Fruit fly (Drosophila melanogaster): ENCODE measurements around the gene Brd7-9.

The Brd7-9 gene

dm6 chr2L:7754539-7754938 lies 28.1 kb upstream of the Brd7-9 start:
- TF ChIP-seq Ets21C (GFP tag; optimal IDR thresholded peaks at IDR 0.05) = no peak
- no peak for TF ChIP-seq CG10631 (GFP tag; optimal IDR thresholded peaks at IDR 0.05)
- peak; percentile 23 for TF ChIP-seq CG6276 (GFP tag; optimal IDR thresholded peaks at IDR 0.05)
- peak; percentile 32 for TF ChIP-seq topi (GFP tag; optimal IDR thresholded peaks at IDR 0.05)
- no peak for TF ChIP-seq net (GFP tag; optimal IDR thresholded peaks at IDR 0.05)
- no peak for TF ChIP-seq OdsH (GFP tag; optimal IDR thresholded peaks at IDR 0.05)
- no peak for TF ChIP-seq Sox15 (GFP tag; optimal IDR thresholded peaks at IDR 0.05)
- peak; percentile 19 for TF ChIP-seq Lpt (GFP tag; optimal IDR thresholded peaks at IDR 0.05)
- peak; percentile 15 for TF ChIP-seq CG3032 (tag; optimal IDR thresholded peaks at IDR 0.05)
- TF ChIP-seq Hr4 (GFP tag; optimal IDR thresholded peaks at IDR 0.05) = peak; percentile 47
- no peak for TF ChIP-seq Sox102F (GFP tag; optimal IDR thresholded peaks at IDR 0.05)
- TF ChIP-seq CG16779 (tag; optimal IDR thresholded peaks at IDR 0.05) = no peak
- TF ChIP-seq CG8119 (GFP tag; IDR thresholded peaks at IDR 0.05) = 0 out of 3 replicates have a peak, but pooled peaks have one; percentile 17
- TF ChIP-seq fkh (GFP tag; optimal IDR thresholded peaks at IDR 0.05) = no peak
- TF ChIP-seq achi (GFP tag; optimal IDR thresholded peaks at IDR 0.05) = no peak
- TF ChIP-seq Blimp-1 (GFP tag; optimal IDR thresholded peaks at IDR 0.05) = no peak
- no peak for TF ChIP-seq Eip78C (GFP tag)
- TF ChIP-seq Met (GFP tag; optimal IDR thresholded peaks at IDR 0.05) = peak; percentile 21
- TF ChIP-seq CG8319 (GFP tag; optimal IDR thresholded peaks at IDR 0.05) = no peak
- no peak for TF ChIP-seq CG1621 (tag; optimal IDR thresholded peaks at IDR 0.05)
- TF ChIP-seq Eip93F (GFP tag; optimal IDR thresholded peaks at IDR 0.05) = no peak
- TF ChIP-seq fd85E (GFP tag; optimal IDR thresholded peaks at IDR 0.05) = no peak
- peak; percentile 12 for TF ChIP-seq Ets96B (tag; optimal IDR thresholded peaks at IDR 0.05)
- TF ChIP-seq CG9139 (GFP tag; optimal IDR thresholded peaks at IDR 0.05) = no peak
- no peak for TF ChIP-seq CG6854 (GFP tag; optimal IDR thresholded peaks at IDR 0.05)
- no peak for TF ChIP-seq fd59A (GFP tag; optimal IDR thresholded peaks at IDR 0.05)
- no peak for TF ChIP-seq CG8632 (GFP tag; optimal IDR thresholded peaks at IDR 0.05)
- no peak for TF ChIP-seq Eip75B (GFP tag; optimal IDR thresholded peaks at IDR 0.05)
- peak; percentile 26 for TF ChIP-seq CG3919 (GFP tag; optimal IDR thresholded peaks at IDR 0.05)
- no peak for TF ChIP-seq CG11902 (GFP tag; optimal IDR thresholded peaks at IDR 0.05)
- peak; percentile 14 for TF ChIP-seq CG31627 (GFP tag; optimal IDR thresholded peaks at IDR 0.05)
- peak; percentile 65 for TF ChIP-seq svp (GFP tag)
- TF ChIP-seq eg (GFP tag; IDR thresholded peaks at IDR 0.05) = 0 out of 3 replicates have a peak, but pooled peaks have one; percentile 55
- TF ChIP-seq CG32006 (GFP tag; optimal IDR thresholded peaks at IDR 0.05) = peak; percentile 45
- TF ChIP-seq CG11762 (GFP tag; optimal IDR thresholded peaks at IDR 0.05; ENCODE audit: insufficient read depth) = no peak
- peak; percentile 5 for TF ChIP-seq dsx (GFP tag; optimal IDR thresholded peaks at IDR 0.05; ENCODE audit: poor library complexity, severe bottlenecking)
- TF ChIP-seq pdm3 (GFP tag; optimal IDR thresholded peaks at IDR 0.05) = no peak
- TF ChIP-seq Hr39 (GFP tag; optimal IDR thresholded peaks at IDR 0.05) = no peak
- TF ChIP-seq vri (GFP tag; optimal IDR thresholded peaks at IDR 0.05) = no peak
- no peak for TF ChIP-seq Hr38 (GFP tag; optimal IDR thresholded peaks at IDR 0.05)
- TF ChIP-seq salr (GFP tag; optimal IDR thresholded peaks at IDR 0.05) = no peak
- no peak for TF ChIP-seq CG6808 (GFP tag; optimal IDR thresholded peaks at IDR 0.05)
- TF ChIP-seq Gug (GFP tag; IDR thresholded peaks at IDR 0.05) = no peak
- TF ChIP-seq cyc (GFP tag; optimal IDR thresholded peaks at IDR 0.05) = peak; percentile 4
- TF ChIP-seq CG34406 (GFP tag; optimal IDR thresholded peaks at IDR 0.05) = no peak
- no peak for TF ChIP-seq CG10669 (GFP tag; optimal IDR thresholded peaks at IDR 0.05)
- no peak for TF ChIP-seq dac (GFP tag; optimal IDR thresholded peaks at IDR 0.05)
- no peak for TF ChIP-seq acj6 (GFP tag; optimal IDR thresholded peaks at IDR 0.05)
- no peak for TF ChIP-seq CG4318 (GFP tag; optimal IDR thresholded peaks at IDR 0.05)
- TF ChIP-seq lz (GFP tag; optimal IDR thresholded peaks at IDR 0.05) = no peak
- peak; percentile 48; the same call in 2 of the 3 replicates for TF ChIP-seq CG6163 (GFP tag; IDR thresholded peaks at IDR 0.05)
- no peak for TF ChIP-seq Smox (GFP tag; optimal IDR thresholded peaks at IDR 0.05)
- TF ChIP-seq CG6792 (GFP tag; optimal IDR thresholded peaks at IDR 0.05) = no peak

Measured in whole organism, prepupa.